Worm (Caenorhabditis elegans) whole organism, L3 larva: ENCODE measurements around the gene F14D2.19.

Source experiments
- R02D3.7 ChIP-seq: fragments of 150-350 bp; optimal IDR thresholded peaks from 2 replicates; lab custom pipeline; 2014; ENCODE audit warnings: missing biosample characterization, missing genetic modification characterization
- aly-2 ChIP-seq: fragments of 150-350 bp; optimal IDR thresholded peaks from 2 replicates; lab custom pipeline; 2014; ENCODE audit warnings: missing biosample characterization, missing genetic modification characterization
- ama-1 ChIP-seq: fragments of 150-350 bp; optimal IDR thresholded peaks from 2 replicates; lab custom pipeline; 2018
- ceh-16 ChIP-seq: sonication (generic microtip); optimal IDR thresholded peaks from 2 replicates; lab custom pipeline; 2017; ENCODE audit warnings: missing biosample characterization, missing genetic modification characterization
- ceh-28 ChIP-seq: fragments of 150-350 bp; optimal IDR thresholded peaks from 2 replicates; lab custom pipeline; 2014; ENCODE audit warnings: missing biosample characterization, missing genetic modification reagents, missing genetic modification characterization
- ceh-9 ChIP-seq: sonication (generic microtip); optimal IDR thresholded peaks from 2 replicates; lab custom pipeline; 2018; ENCODE audit warnings: missing biosample characterization, missing genetic modification characterization
- elt-1 ChIP-seq: fragments of 150-350 bp; optimal IDR thresholded peaks from 2 replicates; lab custom pipeline; 2014; ENCODE audit warnings: missing biosample characterization, missing genetic modification characterization
- elt-3 ChIP-seq, 3 experiments: fragments of 150-350 bp in 1 of 3; sonication (generic microtip) in 2 of 3; optimal IDR thresholded peaks; 2 replicates in 2 of 3; 4 replicates in 1 of 3; lab custom pipeline; 2014 to 2017; ENCODE audit warnings: missing biosample characterization in 3 of 3, missing genetic modification characterization in 3 of 3
- fkh-2 ChIP-seq: fragments of 150-350 bp; optimal IDR thresholded peaks from 2 replicates; lab custom pipeline; 2014; ENCODE audit warnings: missing biosample characterization, missing genetic modification reagents, missing genetic modification characterization
- fos-1 ChIP-seq: fragments of 150-350 bp; optimal IDR thresholded peaks from 2 replicates; lab custom pipeline; 2014; ENCODE audit warnings: missing biosample characterization, missing genetic modification characterization
- hmg-11 ChIP-seq: sonication (generic microtip); optimal IDR thresholded peaks from 2 replicates; lab custom pipeline; 2016; ENCODE audit warnings: missing genetic modification characterization, missing compliant biosample characterization
- jun-1 ChIP-seq: fragments of 150-350 bp; optimal IDR thresholded peaks from 2 replicates; lab custom pipeline; 2014; ENCODE audit warnings: missing biosample characterization, missing genetic modification reagents, missing genetic modification characterization
- lin-15B ChIP-seq: fragments of 150-350 bp; optimal IDR thresholded peaks from 2 replicates; lab custom pipeline; 2014; ENCODE audit warnings: missing biosample characterization, missing genetic modification characterization
- lin-39 ChIP-seq: fragments of 150-350 bp; optimal IDR thresholded peaks from 2 replicates; lab custom pipeline; 2018; ENCODE audit warnings: missing biosample characterization, missing genetic modification reagents, missing genetic modification characterization
- lsy-12 ChIP-seq: sonication (generic microtip); optimal IDR thresholded peaks from 2 replicates; lab custom pipeline; 2016; ENCODE audit warnings: mild to moderate bottlenecking, missing genetic modification characterization, missing compliant biosample characterization
- mml-1 ChIP-seq: fragments of 150-350 bp; sonication (generic microtip); optimal IDR thresholded peaks from 3 replicates; lab custom pipeline; 2014; ENCODE audit warnings: missing biosample characterization, missing genetic modification characterization
- nhr-11 ChIP-seq: fragments of 150-350 bp; optimal IDR thresholded peaks from 2 replicates; lab custom pipeline; 2014; ENCODE audit warnings: missing biosample characterization, missing genetic modification characterization
- nhr-12 ChIP-seq: fragments of 150-350 bp; optimal IDR thresholded peaks from 2 replicates; lab custom pipeline; 2014; ENCODE audit warnings: missing biosample characterization, missing genetic modification characterization
- nhr-23 ChIP-seq: fragments of 150-350 bp; optimal IDR thresholded peaks from 2 replicates; lab custom pipeline; 2014; ENCODE audit warnings: missing biosample characterization, missing genetic modification reagents, missing genetic modification characterization
- nhr-25 ChIP-seq: sonication (generic microtip); optimal IDR thresholded peaks from 2 replicates; lab custom pipeline; 2017; ENCODE audit warnings: missing biosample characterization, missing genetic modification characterization
- nhr-67 ChIP-seq: fragments of 150-350 bp; optimal IDR thresholded peaks from 2 replicates; lab custom pipeline; 2014; ENCODE audit warnings: missing biosample characterization, missing genetic modification characterization
- nhr-76 ChIP-seq: fragments of 150-350 bp; sonication (generic microtip); optimal IDR thresholded peaks from 5 replicates; lab custom pipeline; 2014; ENCODE audit warnings: missing biosample characterization, missing genetic modification characterization
- nhr-77 ChIP-seq: fragments of 150-350 bp; optimal IDR thresholded peaks from 2 replicates; lab custom pipeline; 2014; ENCODE audit warnings: missing biosample characterization, missing genetic modification characterization
- pha-4 ChIP-seq: fragments of 150-350 bp; optimal IDR thresholded peaks from 2 replicates; lab custom pipeline; 2014; ENCODE audit warnings: missing biosample characterization, missing genetic modification reagents, missing genetic modification characterization
- pqm-1 ChIP-seq: fragments of 150-350 bp; optimal IDR thresholded peaks from 2 replicates; lab custom pipeline; 2017; ENCODE audit warnings: missing biosample characterization, missing genetic modification characterization, inconsistent platforms
- sea-2 ChIP-seq: fragments of 150-350 bp; sonication (generic microtip); optimal IDR thresholded peaks from 4 replicates; lab custom pipeline; 2014; ENCODE audit warnings: missing biosample characterization, missing genetic modification reagents, missing genetic modification characterization
- skn-1 ChIP-seq: fragments of 150-350 bp; optimal IDR thresholded peaks from 2 replicates; lab custom pipeline; 2014; ENCODE audit warnings: missing biosample characterization, missing genetic modification characterization
- snpc-4 ChIP-seq: fragments of 150-350 bp; optimal IDR thresholded peaks from 2 replicates; lab custom pipeline; 2014; ENCODE audit warnings: missing biosample characterization, missing genetic modification characterization
- tbx-2 ChIP-seq: sonication (generic microtip); optimal IDR thresholded peaks from 2 replicates; lab custom pipeline; 2016; ENCODE audit warnings: mild to moderate bottlenecking, missing genetic modification characterization, missing compliant biosample characterization
- unc-39 ChIP-seq: sonication (generic microtip); optimal IDR thresholded peaks from 4 replicates; lab custom pipeline; 2017; ENCODE audit warnings: missing biosample characterization, missing genetic modification characterization
- zag-1 ChIP-seq: fragments of 150-350 bp; optimal IDR thresholded peaks from 2 replicates; lab custom pipeline; 2014; ENCODE audit warnings: missing biosample characterization, missing genetic modification characterization
- ztf-11 ChIP-seq: fragments of 150-350 bp; optimal IDR thresholded peaks from 2 replicates; lab custom pipeline; 2014; ENCODE audit warnings: missing biosample characterization, missing genetic modification characterization
- ztf-4 ChIP-seq: fragments of 150-350 bp; optimal IDR thresholded peaks from 2 replicates; lab custom pipeline; 2014; ENCODE audit warnings: missing biosample characterization, missing genetic modification characterization

The F14D2.19 gene

ce11 chrII:3337039-3337438 lies at the start of gene F14D2.19:
TSS of gene F14D2.19 (minus strand) at chrII:3337139.
- no peak for TF ChIP-seq elt-3 (tag; optimal IDR thresholded peaks at IDR 0.05; lab: Kevin White, UChicago)
- no peak for TF ChIP-seq nhr-11 (tag; lab: Kevin White, UChicago)
- no peak for TF ChIP-seq ztf-11 (tag; lab: Kevin White, UChicago)
- no peak for TF ChIP-seq ceh-28 (tag; lab: Kevin White, UChicago)
- TF ChIP-seq unc-39: no peak
- TF ChIP-seq nhr-12 (tag; lab: Kevin White, UChicago): no peak
- no peak for TF ChIP-seq sea-2 (GFP tag; lab: Kevin White, UChicago)
- TF ChIP-seq R02D3.7 (tag; lab: Kevin White, UChicago): no peak
- TF ChIP-seq nhr-77 (tag; lab: Kevin White, UChicago): no peak
- no peak for TF ChIP-seq nhr-23 (tag; lab: Kevin White, UChicago)
- no peak for TF ChIP-seq lsy-12 (tag; lab: Kevin White, UChicago)
- no peak for TF ChIP-seq skn-1
- no peak for TF ChIP-seq fkh-2 (tag; lab: Kevin White, UChicago)
- TF ChIP-seq nhr-76 (tag; lab: Kevin White, UChicago): no peak

- TF ChIP-seq mml-1 (tag; lab: Kevin White, UChicago) (no peak), lin-39 (no peak), hmg-11 (no peak), snpc-4 (tag; lab: Kevin White, UChicago) (no peak), elt-1 (tag; lab: Kevin White, UChicago) (no peak), jun-1 (no peak), unc-39 (no peak), lsy-12 (tag; lab: Kevin White, UChicago) (no peak), fkh-2 (tag; lab: Kevin White, UChicago) (no peak), lin-15B (tag; lab: Kevin White, UChicago) (no peak), ceh-9 (tag; lab: Kevin White, UChicago) (no peak), elt-3 (tag; optimal IDR thresholded peaks at IDR 0.05; lab: Kevin White, UChicago) (no peak), ceh-16 (tag; lab: Kevin White, UChicago) (no peak), fos-1 (tag; lab: Kevin White, UChicago) (no peak), skn-1 (no peak), nhr-67 (tag; lab: Kevin White, UChicago) (no peak), tbx-2 (no peak), pha-4 (no peak)
Observed at ce11 chrII:3385736-3386135, 48.8 kb upstream of the F14D2.19 start, which contains the start of gene T06D4.2. TSS of gene T06D4.2 (minus strand) at chrII:3385905.

ce11 chrII:3383116-3383515 lies 46.2 kb upstream of the F14D2.19 start:
- TF ChIP-seq aly-2 (tag; lab: Kevin White, UChicago) (no peak), ztf-4 (tag; lab: Kevin White, UChicago) (no peak), skn-1 (no peak)
- TF ChIP-seq, all 47 proteins: peak for 0

- no peak for TF ChIP-seq ama-1 (lab: Kevin White, UChicago)
- TF ChIP-seq ztf-4 (tag; lab: Kevin White, UChicago): no peak
- TF ChIP-seq pqm-1: no peak
- no peak for TF ChIP-seq lin-39
- TF ChIP-seq nhr-67 (tag; lab: Kevin White, UChicago): no peak
- TF ChIP-seq, all 47 proteins: peak for 0
Observed at ce11 chrII:3381510-3381909, 44.6 kb upstream of the F14D2.19 start, which contains the start of gene T06D4.1. TSS of gene T06D4.1 (plus strand) at chrII:3381830.

- no peak for TF ChIP-seq skn-1
- TF ChIP-seq sea-2 (GFP tag; lab: Kevin White, UChicago): no peak
- TF ChIP-seq nhr-12 (tag; lab: Kevin White, UChicago): no peak
- TF ChIP-seq nhr-25 (tag; lab: Kevin White, UChicago): no peak
Observed at ce11 chrII:3378275-3378674, 41.3 kb upstream of the F14D2.19 start, which contains the start of gene Y49F6C.2. TSS of gene Y49F6C.2 (plus strand) at chrII:3378575.

ce11 chrII:3376789-3377188 lies 39.9 kb upstream of the F14D2.19 start, which contains the start of gene bath-9:
TSS of gene bath-9 (plus strand) at chrII:3377089.
- TF ChIP-seq zag-1: no peak
- TF ChIP-seq nhr-11 (tag; lab: Kevin White, UChicago): no peak
- no peak for TF ChIP-seq aly-2 (tag; lab: Kevin White, UChicago)
